Worm (Caenorhabditis elegans) whole organism, L4/young adult: ENCODE results near the gene R01H2.7.

Experiments
- W03F9.2 ChIP-seq: fragments of 150-350 bp; optimal IDR thresholded peaks from 2 replicates; lab custom pipeline; 2014; ENCODE audit warnings: missing biosample characterization, missing genetic modification characterization
- him-1 ChIP-seq: sonication (generic microtip); optimal IDR thresholded peaks from 2 replicates; lab custom pipeline; 2016; ENCODE audit warnings: missing genotype, missing genetic modification reagents, missing genetic modification characterization, missing compliant biosample characterization

DNA sequence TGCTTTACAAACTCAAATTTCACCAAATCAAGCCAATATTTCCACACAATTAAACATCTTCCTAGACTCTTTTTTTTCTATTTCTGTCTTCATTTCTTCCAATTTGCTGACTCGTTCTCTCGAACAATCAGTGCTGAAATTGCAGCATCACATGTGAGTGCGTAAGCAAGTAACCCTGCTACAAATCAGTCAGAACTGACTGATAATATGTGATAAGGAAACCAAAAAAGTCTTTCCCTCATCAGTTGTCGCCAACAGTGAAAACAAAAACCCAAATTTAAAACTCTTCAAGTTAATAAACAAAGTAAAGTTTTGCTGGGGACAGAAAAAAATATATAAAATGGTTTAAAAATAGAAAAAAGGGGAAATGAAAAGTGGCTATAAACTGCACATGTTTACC, 54.1 kb downstream of the R01H2.7 start:
- TF ChIP-seq W03F9.2 (tag; lab: Kevin White, UChicago) (no peak), him-1 (tag; lab: Kevin White, UChicago) (no peak)
